Fruit fly (Drosophila melanogaster) whole organism, embryonic: ENCODE data around the gene CG7275.

Experiments used
- CG17829 ChIP-seq: fragments of 200-800 bp; optimal IDR thresholded peaks from 2 replicates; lab custom pipeline; 2019; ENCODE audit warnings: missing biosample characterization, mild to moderate bottlenecking, missing genetic modification characterization, moderate library complexity
- CG3281 ChIP-seq: fragments of 200-800 bp; sonication (Bioruptor generic); optimal IDR thresholded peaks from 3 replicates; lab custom pipeline; 2017; ENCODE audit warnings: missing biosample characterization, mild to moderate bottlenecking, missing genetic modification characterization
- CG5953 ChIP-seq: fragments of 200-800 bp; sonication (Bioruptor generic); IDR thresholded peaks from 2 replicates; pipeline ENCODE4 v1.3.6; 2022; ENCODE audit warnings: missing biosample characterization, missing genetic modification characterization
- CG6654 ChIP-seq: fragments of 200-800 bp; sonication (Bioruptor generic); optimal IDR thresholded peaks from 2 replicates; lab custom pipeline; 2017; ENCODE audit warnings: missing biosample characterization, mild to moderate bottlenecking, missing genetic modification characterization
- Max ChIP-seq: fragments of 200-800 bp; sonication (Bioruptor generic); optimal IDR thresholded peaks from 2 replicates; lab custom pipeline; 2016; ENCODE audit warnings: missing biosample characterization, mild to moderate bottlenecking, missing genetic modification characterization
- Rx ChIP-seq: fragments of 200-800 bp; sonication (Bioruptor generic); IDR thresholded peaks from 2 replicates; pipeline ENCODE4 v1.3.6; 2022; ENCODE audit warnings: missing biosample characterization, missing genetic modification characterization
- bigmax ChIP-seq: fragments of 200-800 bp; sonication (Bioruptor generic); optimal IDR thresholded peaks from 2 replicates; lab custom pipeline; 2018; ENCODE audit warnings: missing biosample characterization, mild to moderate bottlenecking, missing genetic modification characterization
- gce ChIP-seq: fragments of 200-800 bp; sonication (Bioruptor generic); IDR thresholded peaks from 3 replicates; pipeline ENCODE4 v1.3.6; 2022; ENCODE audit warnings: missing biosample characterization, missing genetic modification characterization
- nerfin-1 ChIP-seq: fragments of 200-800 bp; sonication (Bioruptor generic); optimal IDR thresholded peaks from 3 replicates; lab custom pipeline; 2019; ENCODE audit warnings: missing biosample characterization, mild to moderate bottlenecking, missing genetic modification characterization, moderate library complexity
- pum ChIP-seq: fragments of 200-800 bp; sonication (Bioruptor generic); optimal IDR thresholded peaks from 2 replicates; lab custom pipeline; 2016; ENCODE audit warnings: missing biosample characterization, missing genetic modification characterization

DNA sequence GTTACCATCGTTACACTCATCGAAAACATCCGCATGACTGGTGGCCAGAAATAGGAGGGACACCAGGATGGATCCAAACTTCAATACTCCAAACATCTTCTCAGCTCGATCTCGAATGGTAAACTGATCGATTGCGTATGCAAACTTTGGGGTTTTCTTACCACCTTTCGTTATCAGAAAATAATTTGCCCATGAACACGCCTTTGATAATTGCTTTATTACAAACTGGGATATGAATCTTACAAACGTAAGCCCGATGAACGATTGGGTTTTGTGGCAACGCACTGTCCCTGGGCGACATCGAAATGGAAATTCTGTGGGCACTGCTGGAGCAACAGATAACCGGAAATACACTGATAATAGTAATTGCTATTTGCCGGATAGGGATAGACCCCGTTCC, 28.0 kb downstream of the CG7275 start, which contains the start of gene CG33985:
- TF ChIP-seq pum (GFP tag; lab: Kevin White, UChicago) (no peak), CG17829 (tag; lab: Kevin White, UChicago) (no peak), nerfin-1 (tag; lab: Kevin White, UChicago) (no peak), gce (GFP tag; lab: Robert Waterston, UW) (no peak), CG5953 (no peak), CG3281 (no peak), bigmax (GFP tag; lab: Kevin White, UChicago) (no peak), CG6654 (no peak), Max (no peak), Rx (GFP tag; lab: Robert Waterston, UW) (no peak)
